Worm (Caenorhabditis elegans): ENCODE measurements around the gene F02E11.4.

- TF ChIP-seq unc-62 (GFP tag; optimal IDR thresholded peaks at IDR 0.05) (no peak), elt-1 (tag; optimal IDR thresholded peaks at IDR 0.05; ENCODE audit: borderline replicate concordance, insufficient read depth) (no peak), mab-5 (tag; optimal IDR thresholded peaks at IDR 0.05) (no peak), lin-13 (tag; optimal IDR thresholded peaks at IDR 0.05) (no peak), ztf-11 (tag; optimal IDR thresholded peaks at IDR 0.05) (no peak), hlh-1 (tag; optimal IDR thresholded peaks at IDR 0.05) (no peak), nhr-76 (tag; optimal IDR thresholded peaks at IDR 0.05) (no peak), ceh-43 (GFP tag; optimal IDR thresholded peaks at IDR 0.05) (no peak), zip-8 (tag; optimal IDR thresholded peaks at IDR 0.05) (no peak), mep-1 (tag; optimal IDR thresholded peaks at IDR 0.05) (no peak), nhr-237 (tag; optimal IDR thresholded peaks at IDR 0.05) (no peak), sptf-1 (tag; optimal IDR thresholded peaks at IDR 0.05) (no peak), pha-4 (tag; optimal IDR thresholded peaks at IDR 0.05) (no peak), unc-39 (tag; optimal IDR thresholded peaks at IDR 0.05) (no peak)
Measured at ce11 chrII:3323179-3323578, 45.6 kb upstream of the F02E11.4 start, which contains the start of gene Y46D2A.2.

All from whole organism, mixed stage, embryonic.